Fruit fly (Drosophila melanogaster) whole organism, embryonic: ENCODE results near the gene CG15382.

ENCODE experiments used
- CG11085 ChIP-seq: fragments of 200-800 bp; sonication (Bioruptor generic); IDR thresholded peaks from 2 replicates; pipeline ENCODE4 v1.3.6; 2022; ENCODE audit warnings: missing biosample characterization, missing genetic modification characterization
- CG11695 ChIP-seq: fragments of 200-800 bp; sonication (Bioruptor generic); IDR thresholded peaks from 3 replicates; pipeline ENCODE4 v1.3.6; 2022; ENCODE audit warnings: missing biosample characterization, missing genetic modification characterization
- CG12659 ChIP-seq: fragments of 200-800 bp; sonication (Bioruptor generic); optimal IDR thresholded peaks from 3 replicates; lab custom pipeline; 2017; ENCODE audit warnings: mild to moderate bottlenecking, missing biosample characterization, missing genetic modification reagents, missing genetic modification characterization
- CG12942 ChIP-seq: fragments of 200-800 bp; sonication (Bioruptor generic); optimal IDR thresholded peaks from 3 replicates; lab custom pipeline; 2016; ENCODE audit warnings: missing biosample characterization, missing genetic modification characterization
- CG13287 ChIP-seq: fragments of 200-800 bp; sonication (Bioruptor generic); IDR thresholded peaks from 2 replicates; pipeline ENCODE4 v1.3.6; 2022; ENCODE audit warnings: missing biosample characterization, missing genetic modification characterization; ENCODE audit not compliant: partially characterized antibody
- CG13296 ChIP-seq: fragments of 200-800 bp; sonication (Bioruptor generic); optimal IDR thresholded peaks from 3 replicates; lab custom pipeline; 2018; ENCODE audit warnings: missing biosample characterization, mild to moderate bottlenecking, missing genetic modification characterization
- CG14710 ChIP-seq: fragments of 200-800 bp; sonication (Bioruptor generic); optimal IDR thresholded peaks from 3 replicates; lab custom pipeline; 2019; ENCODE audit warnings: missing biosample characterization, mild to moderate bottlenecking, missing genetic modification characterization, moderate library complexity
- CG15073 ChIP-seq: fragments of 200-800 bp; sonication (Bioruptor generic); optimal IDR thresholded peaks from 2 replicates; lab custom pipeline; 2016; ENCODE audit warnings: missing biosample characterization, missing genetic modification characterization
- CG17612 ChIP-seq: fragments of 200-800 bp; sonication (Bioruptor generic); IDR thresholded peaks from 2 replicates; pipeline ENCODE4 v1.3.6; 2022; ENCODE audit warnings: missing biosample characterization, missing genetic modification characterization
- CG2199 ChIP-seq: fragments of 200-800 bp; sonication (Bioruptor generic); IDR thresholded peaks from 3 replicates; pipeline ENCODE4 v1.3.6; 2022; ENCODE audit warnings: missing biosample characterization, missing genetic modification characterization
- CG2202 ChIP-seq: fragments of 200-800 bp; sonication (Bioruptor generic); optimal IDR thresholded peaks from 2 replicates; lab custom pipeline; 2018; ENCODE audit warnings: missing biosample characterization, mild to moderate bottlenecking, missing genetic modification characterization
- CG31441 ChIP-seq: fragments of 200-800 bp; sonication (Bioruptor generic); IDR thresholded peaks from 2 replicates; pipeline ENCODE4 v1.3.6; 2022; ENCODE audit warnings: missing biosample characterization, missing genetic modification characterization
- CG33557 ChIP-seq: fragments of 200-800 bp; sonication (Bioruptor generic); optimal IDR thresholded peaks from 2 replicates; lab custom pipeline; 2019; ENCODE audit warnings: missing biosample characterization, mild to moderate bottlenecking, missing genetic modification characterization, moderate library complexity
- CG3726 ChIP-seq: fragments of 200-800 bp; sonication (Bioruptor generic); IDR thresholded peaks from 3 replicates; pipeline ENCODE4, ENCODE4 v1.3.6; 2022; ENCODE audit warnings: missing biosample characterization, missing genetic modification characterization
- CG4617 ChIP-seq: fragments of 200-800 bp; sonication (Bioruptor generic); optimal IDR thresholded peaks from 3 replicates; lab custom pipeline; 2016; ENCODE audit warnings: missing biosample characterization, missing genetic modification characterization, borderline replicate concordance
- CG6175 ChIP-seq: fragments of 200-800 bp; sonication (Bioruptor generic); IDR thresholded peaks from 3 replicates; pipeline ENCODE4 v1.3.6; 2022; ENCODE audit warnings: missing biosample characterization, missing genetic modification characterization
- CG6254 ChIP-seq: fragments of 200-800 bp; sonication (Bioruptor generic); optimal IDR thresholded peaks from 3 replicates; lab custom pipeline; 2017; ENCODE audit warnings: mild to moderate bottlenecking, missing biosample characterization, missing genetic modification reagents, missing genetic modification characterization
- CG6791 ChIP-seq: fragments of 200-800 bp; sonication (Bioruptor generic); IDR thresholded peaks from 3 replicates; pipeline ENCODE4 v1.3.6; 2022; ENCODE audit warnings: missing biosample characterization, missing genetic modification characterization; ENCODE audit not compliant: partially characterized antibody
- CG7963 ChIP-seq: fragments of 200-800 bp; sonication (Bioruptor generic); IDR thresholded peaks from 3 replicates; pipeline ENCODE4 v1.3.6; 2022; ENCODE audit warnings: missing biosample characterization, missing genetic modification characterization; ENCODE audit not compliant: partially characterized antibody
- CG8359 ChIP-seq: fragments of 200-800 bp; sonication (Bioruptor generic); optimal IDR thresholded peaks from 2 replicates; lab custom pipeline; 2017; ENCODE audit warnings: missing biosample characterization, mild to moderate bottlenecking, missing genetic modification characterization, borderline replicate concordance
- CG9727 ChIP-seq: fragments of 200-800 bp; sonication (Bioruptor generic); optimal IDR thresholded peaks from 3 replicates; lab custom pipeline; 2017; ENCODE audit warnings: missing biosample characterization, mild to moderate bottlenecking, missing genetic modification characterization
- Dip2 ChIP-seq: fragments of 200-800 bp; sonication (Bioruptor generic); IDR thresholded peaks from 2 replicates; pipeline ENCODE4 v1.3.6; 2022; ENCODE audit warnings: missing biosample characterization, missing genetic modification characterization
- Ets65A ChIP-seq: fragments of 200-800 bp; sonication (Bioruptor generic); peaks from one replicate; lab custom pipeline; 2016; ENCODE audit warnings: missing biosample characterization, missing genetic modification characterization
- H15 ChIP-seq: fragments of 200-800 bp; sonication (Bioruptor generic); IDR thresholded peaks from 3 replicates; pipeline ENCODE4 v1.3.6; 2022; ENCODE audit warnings: missing biosample characterization, missing genetic modification characterization
- HHEX ChIP-seq: fragments of 200-800 bp; sonication (Bioruptor generic); optimal IDR thresholded peaks from 3 replicates; lab custom pipeline; 2017; ENCODE audit warnings: missing biosample characterization, mild to moderate bottlenecking, missing genetic modification characterization, missing genetic modification reagents
- Pdp1 ChIP-seq, 2 experiments: fragments of 200-800 bp; sonication (Bioruptor generic); optimal IDR thresholded peaks; 3 replicates each; lab custom pipeline; 2016; ENCODE audit warnings: missing biosample characterization in 2 of 2, missing genetic modification characterization in 2 of 2, mild to moderate bottlenecking in 1 of 2, moderate library complexity in 1 of 2
- ac ChIP-seq: fragments of 200-800 bp; sonication (Bioruptor generic); optimal IDR thresholded peaks from 3 replicates; lab custom pipeline; 2017; ENCODE audit warnings: missing biosample characterization, mild to moderate bottlenecking, missing genetic modification characterization
- cad ChIP-seq: fragments of >200 bp; optimal IDR thresholded peaks from 2 replicates; lab custom pipeline; 2017; ENCODE audit warnings: missing biosample characterization, missing genetic modification characterization
- ci ChIP-seq: fragments of 200-800 bp; sonication (Bioruptor generic); IDR thresholded peaks from 3 replicates; pipeline ENCODE4 v1.3.6; 2022; ENCODE audit warnings: missing biosample characterization, missing genetic modification characterization
- corto ChIP-seq: fragments of 200-800 bp; sonication (Bioruptor generic); optimal IDR thresholded peaks from 2 replicates; lab custom pipeline; 2016; ENCODE audit warnings: missing biosample characterization, mild to moderate bottlenecking, missing genetic modification characterization, moderate library complexity
- crp ChIP-seq, 2 experiments: fragments of 200-800 bp; sonication (Bioruptor generic); optimal IDR thresholded peaks; 2 replicates in 1 of 2; 3 replicates in 1 of 2; lab custom pipeline; 2017; ENCODE audit warnings: missing biosample characterization in 2 of 2, missing genetic modification characterization in 2 of 2, mild to moderate bottlenecking in 1 of 2, moderate library complexity in 1 of 2
- gce ChIP-seq: fragments of 200-800 bp; sonication (Bioruptor generic); IDR thresholded peaks from 3 replicates; pipeline ENCODE4 v1.3.6; 2022; ENCODE audit warnings: missing biosample characterization, missing genetic modification characterization
- gcm ChIP-seq: fragments of 200-800 bp; sonication (Bioruptor generic); optimal IDR thresholded peaks from 2 replicates; lab custom pipeline; 2019; ENCODE audit warnings: missing biosample characterization, mild to moderate bottlenecking, missing genetic modification characterization, moderate library complexity
- grau ChIP-seq: fragments of 200-800 bp; optimal IDR thresholded peaks from 3 replicates; lab custom pipeline; 2019; ENCODE audit warnings: missing biosample characterization, mild to moderate bottlenecking, missing genetic modification characterization, moderate library complexity
- ken ChIP-seq: fragments of 200-800 bp; sonication (Bioruptor generic); IDR thresholded peaks from 3 replicates; pipeline ENCODE4 v1.3.6; 2022; ENCODE audit warnings: missing biosample characterization, missing genetic modification characterization
- lbe ChIP-seq: fragments of 200-800 bp; sonication (Bioruptor generic); optimal IDR thresholded peaks from 2 replicates; lab custom pipeline; 2016; ENCODE audit warnings: missing biosample characterization, mild to moderate bottlenecking, missing genetic modification characterization
- maf-S ChIP-seq: fragments of 200-800 bp; sonication (Bioruptor generic); optimal IDR thresholded peaks from 2 replicates; lab custom pipeline; 2016; ENCODE audit warnings: missing biosample characterization, missing genetic modification characterization
- pros ChIP-seq: fragments of 200-800 bp; sonication (Bioruptor generic); optimal IDR thresholded peaks from 3 replicates; lab custom pipeline; 2019; ENCODE audit warnings: missing biosample characterization, mild to moderate bottlenecking, missing genetic modification characterization, moderate library complexity
- sens ChIP-seq: fragments of 200-800 bp; sonication (Bioruptor generic); peaks from one replicate; lab custom pipeline; 2016; ENCODE audit warnings: missing biosample characterization, missing genetic modification characterization
- sna ChIP-seq: fragments of 200-800 bp; sonication (Bioruptor generic); IDR thresholded peaks from 2 replicates; pipeline ENCODE4 v1.3.6; 2022; ENCODE audit warnings: missing biosample characterization, missing genetic modification characterization; ENCODE audit not compliant: partially characterized antibody
- so ChIP-seq: fragments of 200-800 bp; sonication (Bioruptor generic); IDR thresholded peaks from 3 replicates; pipeline ENCODE4 v1.3.6; 2022; ENCODE audit warnings: missing biosample characterization, missing genetic modification characterization
- sob ChIP-seq: fragments of 200-800 bp; sonication (Bioruptor generic); IDR thresholded peaks from 2 replicates; pipeline ENCODE4 v1.3.6; 2022; ENCODE audit warnings: missing biosample characterization, missing genetic modification characterization
- sqz ChIP-seq: fragments of 200-800 bp; sonication (Bioruptor generic); optimal IDR thresholded peaks from 3 replicates; lab custom pipeline; 2018; ENCODE audit warnings: missing biosample characterization, mild to moderate bottlenecking, missing genetic modification characterization
- sug ChIP-seq: fragments of 200-800 bp; optimal IDR thresholded peaks from 2 replicates; lab custom pipeline; 2019; ENCODE audit warnings: missing biosample characterization, mild to moderate bottlenecking, missing genetic modification characterization, moderate library complexity
- wor ChIP-seq: fragments of 200-800 bp; sonication (Bioruptor generic); IDR thresholded peaks from 2 replicates; pipeline ENCODE4 v1.3.6; 2022; ENCODE audit warnings: missing biosample characterization, missing genetic modification characterization
- zfh1 ChIP-seq: fragments of 200-800 bp; sonication (Bioruptor generic); IDR thresholded peaks from 3 replicates; pipeline ENCODE4 v1.3.6; 2022; ENCODE audit warnings: missing biosample characterization, missing genetic modification characterization

CG15382 gene

DNA sequence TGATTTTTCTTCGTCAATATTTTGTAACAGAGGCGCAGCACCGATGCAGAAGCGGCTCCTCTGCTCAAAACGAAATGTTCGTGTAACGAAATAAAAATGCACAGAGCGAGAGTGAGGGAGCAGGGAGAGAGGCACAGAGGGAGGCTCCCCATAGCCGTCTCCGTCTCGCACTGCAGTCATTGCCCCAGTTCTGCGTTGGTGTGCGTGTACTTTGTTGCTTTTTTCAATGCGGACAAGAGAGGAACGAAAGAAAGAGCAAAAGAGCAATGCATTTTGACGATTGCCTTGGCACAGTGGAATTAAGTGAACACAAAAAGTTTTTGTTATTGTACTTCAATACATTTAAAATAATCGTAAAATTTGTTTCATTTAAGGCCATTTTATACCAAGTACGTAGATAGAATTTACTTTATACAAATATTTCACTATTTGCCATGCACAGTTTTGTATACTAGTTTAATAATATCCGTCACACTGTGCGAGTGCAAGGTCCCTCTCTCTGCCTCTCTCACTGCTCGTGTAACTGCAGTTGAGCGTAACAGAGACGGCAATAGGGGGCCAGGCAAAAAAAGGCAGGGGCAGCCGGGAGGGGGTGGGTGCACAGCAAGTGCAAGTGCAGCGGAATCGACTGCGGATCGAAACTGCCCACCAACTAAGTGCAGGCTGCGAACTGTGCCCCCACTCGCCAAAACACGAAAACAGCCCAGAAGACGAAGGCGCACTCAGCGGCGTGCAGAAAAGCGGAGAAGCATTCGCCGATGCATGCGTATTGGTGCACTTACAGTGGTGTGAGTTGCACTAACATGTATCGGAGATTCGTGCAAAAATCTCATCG lies 46.7 kb downstream of the CG15382 start (continued):
- TF ChIP-seq wor (GFP tag; lab: Robert Waterston, UW) = peak; percentile 99
- TF ChIP-seq CG3726 (GFP tag; lab: Robert Waterston, UW) = peak; percentile 98
- TF ChIP-seq CG9727 = peak; percentile 100
- peak; percentile 89 for TF ChIP-seq CG11085 (GFP tag; lab: Robert Waterston, UW)
- peak; percentile 99 for TF ChIP-seq ac (GFP tag; lab: Kevin White, UChicago)
- TF ChIP-seq gcm (GFP tag; lab: Kevin White, UChicago) = peak; percentile 100
- peak; percentile 98 for TF ChIP-seq CG6254
- TF ChIP-seq crp (GFP tag; optimal IDR thresholded peaks at IDR 0.05; lab: Kevin White, UChicago) = peak; percentile 52 to 73
- TF ChIP-seq CG11695 = peak; percentile 98
- peak; percentile 100 for TF ChIP-seq CG2202 (tag; lab: Kevin White, UChicago)
- TF ChIP-seq gce = peak; percentile 100
- TF ChIP-seq CG12942 = peak; percentile 98
- peak; percentile 69 for TF ChIP-seq sug (tag; lab: Kevin White, UChicago)
- peak; percentile 100 for TF ChIP-seq zfh1 (GFP tag; lab: Robert Waterston, UW)
- peak; percentile 96 for TF ChIP-seq maf-S (GFP tag; lab: Kevin White, UChicago)
- peak; percentile 99 for TF ChIP-seq corto (GFP tag; lab: Kevin White, UChicago)
- peak; percentile 99 for TF ChIP-seq H15 (GFP tag; lab: Robert Waterston, UW)
- TF ChIP-seq CG13287 (GFP tag; lab: Robert Waterston, UW) = no peak
- TF ChIP-seq Dip2 (GFP tag; lab: Robert Waterston, UW) = peak; percentile 64
- TF ChIP-seq Ets65A (GFP tag; lab: Kevin White, UChicago) = peak; percentile 99
- peak; percentile 99 for TF ChIP-seq CG14710 (tag; lab: Kevin White, UChicago)
- peak; percentile 82 for TF ChIP-seq CG13296 (GFP tag; lab: Kevin White, UChicago)
- TF ChIP-seq CG2199 = peak; percentile 99
- TF ChIP-seq pros = peak; percentile 77
- TF ChIP-seq CG6791 (GFP tag; lab: Robert Waterston, UW) = peak; percentile 85
- TF ChIP-seq CG31441 (GFP tag; lab: Robert Waterston, UW) = peak; percentile 99
- TF ChIP-seq CG17612 (GFP tag; lab: Robert Waterston, UW) = peak; percentile 95
- peak; percentile 80 for TF ChIP-seq sna (GFP tag; lab: Robert Waterston, UW)
- no peak for TF ChIP-seq cad (GFP tag; lab: Kevin White, UChicago)
- TF ChIP-seq CG15073 = peak; percentile 90
- peak; percentile 99 for TF ChIP-seq so (GFP tag; lab: Robert Waterston, UW)
- peak; percentile 98 for TF ChIP-seq CG4617 (GFP tag; lab: Kevin White, UChicago)

dm6 chr2L:2202853-2203717 lies 47.5 kb downstream of the CG15382 start:
- peak; percentile 53; the same call in 1 of the 3 replicates for TF ChIP-seq CG6175 (GFP tag; lab: Robert Waterston, UW)
- TF ChIP-seq Pdp1 (GFP tag; optimal IDR thresholded peaks at IDR 0.05; lab: Kevin White, UChicago) = peak in 1 of 2 experiments; percentile 37
- TF ChIP-seq CG33557 (GFP tag; lab: Kevin White, UChicago) = no peak
- peak; percentile 66 for TF ChIP-seq CG13287 (GFP tag; lab: Robert Waterston, UW)
- peak; percentile 76 for TF ChIP-seq ci (GFP tag; lab: Robert Waterston, UW)
- TF ChIP-seq CG2199 = peak; percentile 85; the same call in 2 of the 3 replicates
- peak; percentile 34 for TF ChIP-seq sug (tag; lab: Kevin White, UChicago)
- no peak for TF ChIP-seq HHEX (GFP tag; lab: Kevin White, UChicago)
- TF ChIP-seq lbe (GFP tag; lab: Kevin White, UChicago) = peak; percentile 27
- no peak for TF ChIP-seq CG12659 (GFP tag; lab: Kevin White, UChicago)
- peak; percentile 4; the same call in 1 of the 3 replicates for TF ChIP-seq ken
- TF ChIP-seq sqz (GFP tag; lab: Kevin White, UChicago) = peak; percentile 70
- TF ChIP-seq sob (GFP tag; lab: Robert Waterston, UW) = peak; percentile 33; the same call in 1 of the 2 replicates
- peak; percentile 46 for TF ChIP-seq sens (GFP tag; lab: Kevin White, UChicago)
- TF ChIP-seq CG7963 (GFP tag; lab: Robert Waterston, UW) = 0 out of 3 replicates have a peak, but pooled peaks have one; percentile 37
- TF ChIP-seq CG8359 (GFP tag; lab: Kevin White, UChicago) = no peak
- TF ChIP-seq grau (tag; lab: Kevin White, UChicago) = peak; percentile 13
